Worm (Caenorhabditis elegans): Measurements from ENCODE around the gene ZK632.14.
"Not testable (repeated sequence)": the region's sequence is repeated elsewhere in the genome, so short reads cannot be mapped to it uniquely, and the experiment has no call there.

The ZK632.14 gene

ce11 chrIII:9843715-9844114 lies 30.5 kb downstream of the ZK632.14 start, which contains the start of gene K11H3.5:
Gene K11H3.5, plus strand, starts transcription at chrIII:9843768.
- TF ChIP-seq Y95B8A.8 (GFP tag; IDR thresholded peaks at IDR 0.05) (no peak), Y56A3A.18 (GFP tag; IDR thresholded peaks at IDR 0.05) (no peak)

ce11 chrIII:9846093-9846492 lies 32.8 kb downstream of the ZK632.14 start, which contains the start of gene K11H3.2:
Gene K11H3.2, plus strand, starts transcription at chrIII:9846393.
- peak; percentile 13 for TF ChIP-seq lsl-1 (GFP tag; optimal IDR thresholded peaks at IDR 0.05)
- no peak for TF ChIP-seq ceh-27 (GFP tag; optimal IDR thresholded peaks at IDR 0.05)
- no peak for TF ChIP-seq T07F8.4 (tag; optimal IDR thresholded peaks at IDR 0.05)

- TF ChIP-seq ceh-27 (GFP tag; optimal IDR thresholded peaks at IDR 0.05) (no peak), tbp1 (GFP tag; optimal IDR thresholded peaks at IDR 0.05) (peak; percentile 21), lin-54 (GFP tag; optimal IDR thresholded peaks at IDR 0.05) (peak; percentile 0), mes-4 (tag; optimal IDR thresholded peaks at IDR 0.05) (no peak), snpc-1.3 (tag; optimal IDR thresholded peaks at IDR 0.05; ENCODE audit: insufficient read depth) (peak; percentile 35), lsl-1 (GFP tag; optimal IDR thresholded peaks at IDR 0.05) (peak; percentile 40), bed-2 (GFP tag; IDR thresholded peaks at IDR 0.05) (no peak), attf-5 (GFP tag; optimal IDR thresholded peaks at IDR 0.05) (peak; percentile 27), madf-6 (GFP tag; IDR thresholded peaks at IDR 0.05) (peak; percentile 69), hlh-12 (tag; optimal IDR thresholded peaks at IDR 0.05) (no peak), F33H1.4 (GFP tag; IDR thresholded peaks at IDR 0.05) (0 out of 2 replicates have a peak, but pooled peaks have one; percentile 32), snpc-3.4 (tag; optimal IDR thresholded peaks at IDR 0.05) (no peak), F49E8.2 (tag; optimal IDR thresholded peaks at IDR 0.05; ENCODE audit: insufficient read depth) (peak; percentile 44), rcor-1 (GFP tag; IDR thresholded peaks at IDR 0.05) (no peak), mcd-1 (GFP tag; IDR thresholded peaks at IDR 0.05) (peak; percentile 73)
These were observed 34.8 kb downstream of the ZK632.14 start, which contains the start of gene mrpl-36 for ce11 chrIII:9848083-9848482. Gene mrpl-36, minus strand, starts transcription at chrIII:9848116.

- TF ChIP-seq lin-54 (GFP tag; optimal IDR thresholded peaks at IDR 0.05) (peak; percentile 48), hrde-1 (tag; optimal IDR thresholded peaks at IDR 0.05; ENCODE audit: borderline replicate concordance) (no peak), rcor-1 (GFP tag; IDR thresholded peaks at IDR 0.05) (0 out of 2 replicates have a peak, but pooled peaks have one; percentile 21), egl-44 (GFP tag; IDR thresholded peaks at IDR 0.05) (no peak), madf-6 (GFP tag; IDR thresholded peaks at IDR 0.05) (peak; percentile 46), ZK185.1 (tag; optimal IDR thresholded peaks at IDR 0.05; ENCODE audit: poor library complexity, severe bottlenecking) (no peak), F57A8.1 (GFP tag; optimal IDR thresholded peaks at IDR 0.05) (no peak), nfyb-1 (GFP tag; IDR thresholded peaks at IDR 0.05) (no peak)
These were observed 35.4 kb downstream of the ZK632.14 start for ce11 chrIII:9848603-9849002.

ce11 chrIII:9849111-9849510 lies 35.9 kb downstream of the ZK632.14 start:
- TF ChIP-seq madf-6 (GFP tag; IDR thresholded peaks at IDR 0.05) = peak; percentile 59
- peak; percentile 43 for TF ChIP-seq B0261.1 (tag; optimal IDR thresholded peaks at IDR 0.05)
- peak; percentile 73 for TF ChIP-seq tbp1 (GFP tag; optimal IDR thresholded peaks at IDR 0.05)
- TF ChIP-seq hmg-1.2 (GFP tag; IDR thresholded peaks at IDR 0.05) = peak; percentile 39
- peak; percentile 74 for TF ChIP-seq mcd-1 (GFP tag; IDR thresholded peaks at IDR 0.05)
- peak; percentile 64; the same call in 1 of the 2 replicates for TF ChIP-seq Y79H2A.3 (GFP tag; conservative IDR thresholded peaks at IDR 0.05)
- TF ChIP-seq madf-8 (GFP tag; conservative IDR thresholded peaks at IDR 0.05) = peak; percentile 29; the same call in 1 of the 2 replicates
- TF ChIP-seq madf-3 (GFP tag; IDR thresholded peaks at IDR 0.05) = 0 out of 2 replicates have a peak, but pooled peaks have one; percentile 57
- peak; percentile 73; the same call in 1 of the 2 replicates for TF ChIP-seq lin-26 (GFP tag; IDR thresholded peaks at IDR 0.05)
- TF ChIP-seq ztf-28 (GFP tag; IDR thresholded peaks at IDR 0.05) = 0 out of 2 replicates have a peak, but pooled peaks have one; percentile 53
- peak; percentile 21; the same call in 1 of the 2 replicates for TF ChIP-seq ekl-4 (GFP tag; IDR thresholded peaks at IDR 0.05)
- TF ChIP-seq rpc-1 (optimal IDR thresholded peaks at IDR 0.05) = not testable (repeated sequence)
- TF ChIP-seq rpc-1 (tag; optimal IDR thresholded peaks at IDR 0.05) = peak; percentile 49
- TF ChIP-seq pbrm-1 (GFP tag; IDR thresholded peaks at IDR 0.05) = 0 out of 2 replicates have a peak, but pooled peaks have one; percentile 42
- 0 out of 2 replicates have a peak, but pooled peaks have one; percentile 14 for TF ChIP-seq egrh-3 (GFP tag; IDR thresholded peaks at IDR 0.05)
